Worm (Caenorhabditis elegans) whole organism, midembryonic: ENCODE data around the gene sdz-36.

Experiments used
- T22C8.4 ChIP-seq: fragments of 200-800 bp; sonication (Bioruptor generic); IDR thresholded peaks from 2 replicates; pipeline ENCODE4 v1.3.6; 2022; ENCODE audit warnings: missing genetic modification characterization, missing compliant biosample characterization
- cog-1 ChIP-seq: sonication (generic microtip); optimal IDR thresholded peaks from 2 replicates; lab custom pipeline; 2016; ENCODE audit warnings: missing genetic modification characterization, missing compliant biosample characterization
- flt-1 ChIP-seq: fragments of 200-800 bp; sonication (Bioruptor generic); IDR thresholded peaks from 2 replicates; pipeline ENCODE4 v1.3.6; 2022; ENCODE audit warnings: missing genetic modification characterization, missing compliant biosample characterization
- klf-2 ChIP-seq: fragments of 200-800 bp; sonication (Bioruptor generic); conservative IDR thresholded peaks from 2 replicates; pipeline ENCODE4 v1.3.6; 2022; ENCODE audit warnings: missing genetic modification reagents, missing genetic modification characterization, missing compliant biosample characterization
- med-1 ChIP-seq: sonication (generic microtip); optimal IDR thresholded peaks from 2 replicates; lab custom pipeline; 2017; ENCODE audit warnings: missing genetic modification characterization, mild to moderate bottlenecking, missing compliant biosample characterization, antibody characterized with exemption, missing genetic modification reagents; ENCODE audit not compliant: insufficient read depth
- ref-1 ChIP-seq: fragments of 200-800 bp; sonication (Bioruptor generic); conservative IDR thresholded peaks from 2 replicates; pipeline ENCODE4 v1.3.6; 2022; ENCODE audit warnings: missing genetic modification reagents, missing genetic modification characterization, missing compliant biosample characterization
- tab-1 ChIP-seq: fragments of 200-800 bp; sonication (Bioruptor generic); IDR thresholded peaks from 2 replicates; pipeline ENCODE4 v1.3.6; 2022; ENCODE audit warnings: missing genetic modification characterization, missing compliant biosample characterization
- ztf-23 ChIP-seq: fragments of 200-800 bp; sonication (Bioruptor generic); IDR thresholded peaks from 2 replicates; pipeline ENCODE4 v1.3.6; 2022; ENCODE audit warnings: missing genetic modification reagents, missing genetic modification characterization, missing compliant biosample characterization
- ztf-29 ChIP-seq: fragments of 200-800 bp; sonication (Bioruptor generic); IDR thresholded peaks from 2 replicates; pipeline ENCODE4 v1.3.6; 2022; ENCODE audit warnings: missing genetic modification reagents, missing genetic modification characterization, missing compliant biosample characterization

sdz-36 gene

ce11 chrIV:9690644-9691043, at the start of gene sdz-36:
TSS of gene sdz-36 (plus strand) at chrIV:9690944.
- TF ChIP-seq cog-1: no peak
- TF ChIP-seq T22C8.4: no peak
- no peak for TF ChIP-seq med-1
- no peak for TF ChIP-seq flt-1
- TF ChIP-seq ref-1 (GFP tag; lab: Robert Waterston, UW): no peak
- no peak for TF ChIP-seq klf-2 (GFP tag; lab: Robert Waterston, UW)
- TF ChIP-seq ztf-23 (GFP tag; lab: Robert Waterston, UW): no peak
- no peak for TF ChIP-seq ztf-29
- no peak for TF ChIP-seq tab-1 (GFP tag; lab: Robert Waterston, UW)

- TF ChIP-seq tab-1 (GFP tag; lab: Robert Waterston, UW) (no peak), T22C8.4 (no peak), flt-1 (no peak), med-1 (no peak), ref-1 (GFP tag; lab: Robert Waterston, UW) (no peak), klf-2 (GFP tag; lab: Robert Waterston, UW) (no peak), cog-1 (no peak), ztf-23 (GFP tag; lab: Robert Waterston, UW) (no peak), ztf-29 (no peak)
Measured at ce11 chrIV:9641925-9642324, 48.8 kb upstream of the sdz-36 start, which contains the start of gene del-2. TSS of gene del-2 (minus strand) at chrIV:9642025.

- no peak for TF ChIP-seq klf-2 (GFP tag; lab: Robert Waterston, UW)
- no peak for TF ChIP-seq ztf-29
Measured at ce11 chrIV:9643188-9643587, 47.6 kb upstream of the sdz-36 start, which contains the start of gene degl-2. TSS of gene degl-2 (plus strand) at chrIV:9643488.

ce11 chrIV:9647789-9648361, 42.9 kb upstream of the sdz-36 start, which contains the start of gene amph-1:
TSS of gene amph-1 (minus strand) at chrIV:9647873.
- no peak for TF ChIP-seq cog-1
- no peak for TF ChIP-seq flt-1
- no peak for TF ChIP-seq T22C8.4
- no peak for TF ChIP-seq klf-2 (GFP tag; lab: Robert Waterston, UW)
- no peak for TF ChIP-seq ref-1 (GFP tag; lab: Robert Waterston, UW)

ce11 chrIV:9648682-9649081, 42.1 kb upstream of the sdz-36 start, which contains the start of gene srm-3:
TSS of gene srm-3 (plus strand) at chrIV:9648982.
- no peak for TF ChIP-seq T22C8.4

- TF ChIP-seq T22C8.4: no peak
- no peak for TF ChIP-seq cog-1
- TF ChIP-seq flt-1: no peak
- TF ChIP-seq tab-1 (GFP tag; lab: Robert Waterston, UW): no peak
- TF ChIP-seq ref-1 (GFP tag; lab: Robert Waterston, UW): no peak
- no peak for TF ChIP-seq ztf-29
- TF ChIP-seq klf-2 (GFP tag; lab: Robert Waterston, UW): no peak
- TF ChIP-seq med-1: no peak
- no peak for TF ChIP-seq ztf-23 (GFP tag; lab: Robert Waterston, UW)
Measured at ce11 chrIV:9651234-9651633, 39.5 kb upstream of the sdz-36 start, which contains the start of gene chca-1. TSS of gene chca-1 (plus strand) at chrIV:9651394.

- TF ChIP-seq tab-1 (GFP tag; lab: Robert Waterston, UW): no peak
- TF ChIP-seq med-1: no peak
- no peak for TF ChIP-seq klf-2 (GFP tag; lab: Robert Waterston, UW)
- TF ChIP-seq T22C8.4: no peak
- no peak for TF ChIP-seq flt-1
- TF ChIP-seq ztf-23 (GFP tag; lab: Robert Waterston, UW): no peak
- no peak for TF ChIP-seq cog-1
- TF ChIP-seq ref-1 (GFP tag; lab: Robert Waterston, UW): no peak
- TF ChIP-seq ztf-29: no peak
Measured at ce11 chrIV:9653184-9653583, 37.6 kb upstream of the sdz-36 start, which contains the start of gene F58G6.3. TSS of gene F58G6.3 (plus strand) at chrIV:9653535.

ce11 chrIV:9654017-9654416, 36.7 kb upstream of the sdz-36 start, which contains the start of gene F58G6.7:
TSS of gene F58G6.7 (plus strand) at chrIV:9654317.
- TF ChIP-seq tab-1 (GFP tag; lab: Robert Waterston, UW): no peak
- no peak for TF ChIP-seq ztf-23 (GFP tag; lab: Robert Waterston, UW)
- TF ChIP-seq cog-1: no peak

- TF ChIP-seq klf-2 (GFP tag; lab: Robert Waterston, UW) (no peak), ztf-23 (GFP tag; lab: Robert Waterston, UW) (no peak), cog-1 (no peak), med-1 (no peak), T22C8.4 (no peak), ztf-29 (no peak), ref-1 (GFP tag; lab: Robert Waterston, UW) (no peak), flt-1 (no peak), tab-1 (GFP tag; lab: Robert Waterston, UW) (no peak)
Measured at ce11 chrIV:9655556-9655955, 35.2 kb upstream of the sdz-36 start.

- TF ChIP-seq tab-1 (GFP tag; lab: Robert Waterston, UW) (no peak), ztf-23 (GFP tag; lab: Robert Waterston, UW) (no peak), ref-1 (GFP tag; lab: Robert Waterston, UW) (no peak), ztf-29 (no peak), flt-1 (no peak), cog-1 (no peak), med-1 (no peak), klf-2 (GFP tag; lab: Robert Waterston, UW) (no peak), T22C8.4 (no peak)
Measured at ce11 chrIV:9657753-9658152, 33.0 kb upstream of the sdz-36 start, which contains the start of gene acc-1. TSS of gene acc-1 (plus strand) at chrIV:9658053.

- TF ChIP-seq ztf-29 (no peak), ztf-23 (GFP tag; lab: Robert Waterston, UW) (no peak), med-1 (no peak), cog-1 (no peak), tab-1 (GFP tag; lab: Robert Waterston, UW) (no peak), ref-1 (GFP tag; lab: Robert Waterston, UW) (no peak), T22C8.4 (no peak), flt-1 (no peak), klf-2 (GFP tag; lab: Robert Waterston, UW) (no peak)
Measured at ce11 chrIV:9659999-9660398, 30.7 kb upstream of the sdz-36 start.
